Worm (Caenorhabditis elegans) whole organism, midembryonic: Measurements from ENCODE around the gene Y66D12A.7.

Experiments
- T22C8.4 ChIP-seq: fragments of 200-800 bp; sonication (Bioruptor generic); IDR thresholded peaks from 2 replicates; pipeline ENCODE4 v1.3.6; 2022; ENCODE audit warnings: missing genetic modification characterization, missing compliant biosample characterization
- cog-1 ChIP-seq: sonication (generic microtip); optimal IDR thresholded peaks from 2 replicates; lab custom pipeline; 2016; ENCODE audit warnings: missing genetic modification characterization, missing compliant biosample characterization
- flt-1 ChIP-seq: fragments of 200-800 bp; sonication (Bioruptor generic); IDR thresholded peaks from 2 replicates; pipeline ENCODE4 v1.3.6; 2022; ENCODE audit warnings: missing genetic modification characterization, missing compliant biosample characterization
- klf-2 ChIP-seq: fragments of 200-800 bp; sonication (Bioruptor generic); conservative IDR thresholded peaks from 2 replicates; pipeline ENCODE4 v1.3.6; 2022; ENCODE audit warnings: missing genetic modification reagents, missing genetic modification characterization, missing compliant biosample characterization
- med-1 ChIP-seq: sonication (generic microtip); optimal IDR thresholded peaks from 2 replicates; lab custom pipeline; 2017; ENCODE audit warnings: missing genetic modification characterization, mild to moderate bottlenecking, missing compliant biosample characterization, antibody characterized with exemption, missing genetic modification reagents; ENCODE audit not compliant: insufficient read depth
- ref-1 ChIP-seq: fragments of 200-800 bp; sonication (Bioruptor generic); conservative IDR thresholded peaks from 2 replicates; pipeline ENCODE4 v1.3.6; 2022; ENCODE audit warnings: missing genetic modification reagents, missing genetic modification characterization, missing compliant biosample characterization
- tab-1 ChIP-seq: fragments of 200-800 bp; sonication (Bioruptor generic); IDR thresholded peaks from 2 replicates; pipeline ENCODE4 v1.3.6; 2022; ENCODE audit warnings: missing genetic modification characterization, missing compliant biosample characterization
- ztf-23 ChIP-seq: fragments of 200-800 bp; sonication (Bioruptor generic); IDR thresholded peaks from 2 replicates; pipeline ENCODE4 v1.3.6; 2022; ENCODE audit warnings: missing genetic modification reagents, missing genetic modification characterization, missing compliant biosample characterization
- ztf-29 ChIP-seq: fragments of 200-800 bp; sonication (Bioruptor generic); IDR thresholded peaks from 2 replicates; pipeline ENCODE4 v1.3.6; 2022; ENCODE audit warnings: missing genetic modification reagents, missing genetic modification characterization, missing compliant biosample characterization

The Y66D12A.7 gene

ce11 chrIII:11567837-11568236 lies 12.4 kb downstream of the Y66D12A.7 start, which contains the start of gene psme-3:
Gene psme-3 (plus strand): TSS chrIII:11568137.
- no peak for TF ChIP-seq tab-1 (GFP tag; lab: Robert Waterston, UW)
- TF ChIP-seq klf-2 (GFP tag; lab: Robert Waterston, UW), result no peak
- TF ChIP-seq ztf-23 (GFP tag; lab: Robert Waterston, UW), result no peak
- no peak for TF ChIP-seq cog-1 (tag; lab: Kevin White, UChicago)
- TF ChIP-seq flt-1, result no peak
- no peak for TF ChIP-seq med-1 (GFP tag; lab: Kevin White, UChicago)
- no peak for TF ChIP-seq T22C8.4 (GFP tag; lab: Robert Waterston, UW)
- no peak for TF ChIP-seq ref-1
- no peak for TF ChIP-seq ztf-29 (GFP tag; lab: Robert Waterston, UW)

- TF ChIP-seq T22C8.4 (GFP tag; lab: Robert Waterston, UW) (no peak), flt-1 (no peak), ztf-29 (GFP tag; lab: Robert Waterston, UW) (no peak), cog-1 (tag; lab: Kevin White, UChicago) (no peak), klf-2 (GFP tag; lab: Robert Waterston, UW) (no peak), med-1 (GFP tag; lab: Kevin White, UChicago) (no peak)
Observed at ce11 chrIII:11565602-11566001, 14.7 kb downstream of the Y66D12A.7 start, which contains the start of gene Y66D12A.10. Gene Y66D12A.10 (plus strand): TSS chrIII:11565874.

ce11 chrIII:11563417-11563949 lies 16.8 kb downstream of the Y66D12A.7 start, which contains the start of gene Y66D12A.11:
Gene Y66D12A.11 (plus strand): TSS chrIII:11563467.
- TF ChIP-seq klf-2 (GFP tag; lab: Robert Waterston, UW), result no peak
- TF ChIP-seq tab-1 (GFP tag; lab: Robert Waterston, UW), result 0 out of 2 replicates have a peak, but pooled peaks have one; percentile 55

- no peak for TF ChIP-seq klf-2 (GFP tag; lab: Robert Waterston, UW)
- no peak for TF ChIP-seq ztf-29 (GFP tag; lab: Robert Waterston, UW)
- no peak for TF ChIP-seq T22C8.4 (GFP tag; lab: Robert Waterston, UW)
Observed at ce11 chrIII:11561597-11561996, 18.7 kb downstream of the Y66D12A.7 start.

- TF ChIP-seq med-1 (GFP tag; lab: Kevin White, UChicago) (no peak), flt-1 (peak; percentile 60; the same call in 1 of the 2 replicates), cog-1 (tag; lab: Kevin White, UChicago) (no peak), ztf-29 (GFP tag; lab: Robert Waterston, UW) (0 out of 2 replicates have a peak, but pooled peaks have one; percentile 17), tab-1 (GFP tag; lab: Robert Waterston, UW) (no peak), ztf-23 (GFP tag; lab: Robert Waterston, UW) (no peak), ref-1 (no peak)
Observed at ce11 chrIII:11560504-11561202, 19.6 kb downstream of the Y66D12A.7 start, which contains the start of gene ztf-29. Gene ztf-29 (plus strand): TSS chrIII:11561152.

DNA sequence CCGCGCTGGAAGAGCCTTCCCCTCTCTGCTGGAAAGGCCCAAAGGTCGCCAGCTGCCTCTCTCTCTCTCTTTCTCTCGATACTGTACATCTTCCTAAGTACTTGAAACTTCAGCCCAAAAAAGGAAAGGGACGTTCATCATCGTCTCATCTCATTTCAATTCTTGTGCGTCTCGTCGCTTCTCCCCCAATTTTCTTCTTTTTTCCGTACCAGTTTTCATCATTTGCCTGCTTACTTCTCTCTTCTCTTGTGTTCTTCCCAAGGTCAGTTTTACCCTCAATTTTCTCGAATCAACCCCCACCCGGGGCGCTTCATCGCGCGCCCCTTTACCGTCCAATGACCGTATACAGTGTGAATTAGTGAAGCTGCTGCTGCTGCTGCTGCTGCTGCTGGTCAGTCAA lies 20.6 kb downstream of the Y66D12A.7 start:
- TF ChIP-seq med-1 (GFP tag; lab: Kevin White, UChicago) (no peak), cog-1 (tag; lab: Kevin White, UChicago) (no peak), flt-1 (no peak), ztf-23 (GFP tag; lab: Robert Waterston, UW) (no peak), ref-1 (no peak), klf-2 (GFP tag; lab: Robert Waterston, UW) (no peak), tab-1 (GFP tag; lab: Robert Waterston, UW) (no peak), T22C8.4 (GFP tag; lab: Robert Waterston, UW) (no peak)

- TF ChIP-seq cog-1 (tag; lab: Kevin White, UChicago), result no peak
- TF ChIP-seq ref-1, result no peak
- TF ChIP-seq ztf-23 (GFP tag; lab: Robert Waterston, UW), result no peak
- TF ChIP-seq ztf-29 (GFP tag; lab: Robert Waterston, UW), result peak; percentile 93
- TF ChIP-seq T22C8.4 (GFP tag; lab: Robert Waterston, UW), result no peak
- TF ChIP-seq flt-1, result no peak
- no peak for TF ChIP-seq med-1 (GFP tag; lab: Kevin White, UChicago)
- TF ChIP-seq tab-1 (GFP tag; lab: Robert Waterston, UW), result 0 out of 2 replicates have a peak, but pooled peaks have one; percentile 37
- no peak for TF ChIP-seq klf-2 (GFP tag; lab: Robert Waterston, UW)
Observed at ce11 chrIII:11558251-11558650, 22.0 kb downstream of the Y66D12A.7 start.

ce11 chrIII:11556860-11557259 lies 23.4 kb downstream of the Y66D12A.7 start:
- TF ChIP-seq tab-1 (GFP tag; lab: Robert Waterston, UW), result no peak
- TF ChIP-seq ztf-23 (GFP tag; lab: Robert Waterston, UW), result no peak
- no peak for TF ChIP-seq ref-1
- TF ChIP-seq klf-2 (GFP tag; lab: Robert Waterston, UW), result no peak
- TF ChIP-seq flt-1, result no peak
- TF ChIP-seq cog-1 (tag; lab: Kevin White, UChicago), result no peak
- no peak for TF ChIP-seq T22C8.4 (GFP tag; lab: Robert Waterston, UW)
- no peak for TF ChIP-seq ztf-29 (GFP tag; lab: Robert Waterston, UW)
- no peak for TF ChIP-seq med-1 (GFP tag; lab: Kevin White, UChicago)

- TF ChIP-seq ztf-23 (GFP tag; lab: Robert Waterston, UW) (no peak), ref-1 (no peak), cog-1 (tag; lab: Kevin White, UChicago) (no peak), med-1 (GFP tag; lab: Kevin White, UChicago) (no peak), ztf-29 (GFP tag; lab: Robert Waterston, UW) (no peak), klf-2 (GFP tag; lab: Robert Waterston, UW) (no peak), tab-1 (GFP tag; lab: Robert Waterston, UW) (no peak), flt-1 (no peak)
Observed at ce11 chrIII:11554701-11555111, 25.6 kb downstream of the Y66D12A.7 start.
